Fruit fly (Drosophila melanogaster) whole organism, embryonic: ENCODE data around the gene Usp16-45.

ENCODE experiments used
- CG10274 ChIP-seq: fragments of 200-800 bp; sonication (Bioruptor generic); optimal IDR thresholded peaks from 3 replicates; lab custom pipeline; 2017; ENCODE audit warnings: missing biosample characterization, mild to moderate bottlenecking, missing genetic modification characterization
- CG14860 ChIP-seq: fragments of 200-800 bp; sonication (Bioruptor generic); IDR thresholded peaks from 3 replicates; pipeline ENCODE4 v1.3.6; 2022; ENCODE audit warnings: missing biosample characterization, missing genetic modification characterization; ENCODE audit not compliant: partially characterized antibody
- CG42726 ChIP-seq: fragments of 200-800 bp; sonication (Bioruptor generic); IDR thresholded peaks from 2 replicates; pipeline ENCODE4 v1.3.6; 2022; ENCODE audit warnings: missing biosample characterization, missing genetic modification characterization; ENCODE audit not compliant: partially characterized antibody
- CG6272 ChIP-seq: fragments of 200-800 bp; sonication (Bioruptor generic); IDR thresholded peaks from 2 replicates; pipeline ENCODE4 v1.3.6; 2022; ENCODE audit warnings: missing biosample characterization, missing genetic modification characterization
- CoRest ChIP-seq: fragments of 200-800 bp; sonication (Bioruptor generic); optimal IDR thresholded peaks from 3 replicates; lab custom pipeline; 2018; ENCODE audit warnings: missing biosample characterization, mild to moderate bottlenecking, missing genetic modification characterization, moderate library complexity
- CrebB ChIP-seq: fragments of 200-800 bp; sonication (Bioruptor generic); optimal IDR thresholded peaks from 3 replicates; lab custom pipeline; 2018; ENCODE audit warnings: missing biosample characterization, mild to moderate bottlenecking, missing genetic modification characterization
- Dbx ChIP-seq: fragments of 200-800 bp; sonication (Bioruptor generic); IDR thresholded peaks from 3 replicates; pipeline ENCODE4 v1.3.6; 2022; ENCODE audit warnings: missing biosample characterization, missing genetic modification characterization
- Lim3 ChIP-seq: fragments of 200-800 bp; sonication (Bioruptor generic); IDR thresholded peaks from 2 replicates; pipeline ENCODE4 v1.3.6; 2022; ENCODE audit warnings: missing biosample characterization, missing genetic modification characterization
- gce ChIP-seq: fragments of 200-800 bp; sonication (Bioruptor generic); IDR thresholded peaks from 3 replicates; pipeline ENCODE4 v1.3.6; 2022; ENCODE audit warnings: missing biosample characterization, missing genetic modification characterization
- grau ChIP-seq: fragments of 200-800 bp; optimal IDR thresholded peaks from 3 replicates; lab custom pipeline; 2019; ENCODE audit warnings: missing biosample characterization, mild to moderate bottlenecking, missing genetic modification characterization, moderate library complexity
- scrt ChIP-seq: fragments of 200-800 bp; sonication (Bioruptor generic); optimal IDR thresholded peaks from 2 replicates; lab custom pipeline; 2018; ENCODE audit warnings: missing biosample characterization, mild to moderate bottlenecking, missing genetic modification characterization, moderate library complexity
- wor ChIP-seq: fragments of 200-800 bp; sonication (Bioruptor generic); IDR thresholded peaks from 2 replicates; pipeline ENCODE4 v1.3.6; 2022; ENCODE audit warnings: missing biosample characterization, missing genetic modification characterization

DNA sequence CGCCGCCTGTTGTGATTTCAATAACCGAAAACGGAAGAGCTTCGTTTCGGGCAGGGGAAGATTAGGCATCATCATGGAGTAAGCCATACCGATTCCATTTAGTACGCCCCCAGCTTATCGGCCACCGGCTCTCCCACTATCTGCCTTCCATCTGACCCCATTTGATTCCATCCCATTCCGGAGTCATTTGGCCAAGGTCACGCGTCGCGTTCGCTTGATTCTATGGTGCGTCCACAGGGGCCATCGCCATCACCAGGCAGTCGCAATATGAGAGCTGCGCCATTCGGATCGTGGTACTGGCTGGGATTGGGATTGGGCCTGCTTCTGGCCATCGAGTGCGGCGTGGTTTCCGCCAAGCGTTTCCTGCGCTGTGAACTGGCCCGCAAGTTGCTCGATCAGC lies 5.9 kb downstream of the Usp16-45 start, which contains the start of gene CG16756:
- TF ChIP-seq CG10274 (no peak), scrt (GFP tag; lab: Kevin White, UChicago) (no peak), wor (GFP tag; lab: Robert Waterston, UW) (no peak), gce (GFP tag; lab: Robert Waterston, UW) (no peak), CG14860 (GFP tag; lab: Robert Waterston, UW) (no peak), grau (no peak), CG6272 (GFP tag; lab: Robert Waterston, UW) (no peak), CG42726 (GFP tag; lab: Robert Waterston, UW) (no peak), Dbx (no peak), CrebB (no peak), CoRest (tag; lab: Kevin White, UChicago) (no peak), Lim3 (GFP tag; lab: Robert Waterston, UW) (no peak)
